Worm (Caenorhabditis elegans) whole organism, L4 larva: ENCODE measurements around the gene mboa-3.

Experiments used
- Y75B8A.6 ChIP-seq: fragments of 200-800 bp; sonication (Bioruptor generic); IDR thresholded peaks from 2 replicates; pipeline ENCODE4 v1.3.6; 2022; ENCODE audit warnings: missing genetic modification reagents, missing genetic modification characterization, missing compliant biosample characterization
- aha-1 ChIP-seq: fragments of 150-350 bp; peaks from one replicate; lab custom pipeline; 2014; ENCODE audit warnings: missing biosample characterization, missing genetic modification characterization
- dmd-9 ChIP-seq: fragments of 200-800 bp; sonication (Bioruptor generic); IDR thresholded peaks from 2 replicates; pipeline ENCODE4 v1.3.6; 2022; ENCODE audit warnings: missing genetic modification reagents, missing genetic modification characterization, missing compliant biosample characterization
- dve-1 ChIP-seq: sonication (generic microtip); optimal IDR thresholded peaks from 2 replicates; lab custom pipeline; 2017; ENCODE audit warnings: antibody characterized with exemption, mild to moderate bottlenecking, missing genetic modification characterization, missing compliant biosample characterization; ENCODE audit not compliant: insufficient read depth
- egl-43 ChIP-seq: fragments of 200-800 bp; sonication (Bioruptor generic); IDR thresholded peaks from 2 replicates; pipeline ENCODE4 v1.3.6; 2022; ENCODE audit warnings: missing genetic modification reagents, missing genetic modification characterization, missing compliant biosample characterization
- nhr-102 ChIP-seq: sonication (generic microtip); optimal IDR thresholded peaks from 2 replicates; lab custom pipeline; 2016; ENCODE audit warnings: mild to moderate bottlenecking, missing genetic modification characterization, moderate library complexity, missing compliant biosample characterization
- nhr-11 ChIP-seq: fragments of 150-350 bp; optimal IDR thresholded peaks from 2 replicates; lab custom pipeline; 2014; ENCODE audit warnings: missing biosample characterization, missing genetic modification characterization
- nhr-111 ChIP-seq: fragments of 200-800 bp; sonication (Bioruptor generic); optimal IDR thresholded peaks from 2 replicates; lab custom pipeline; 2018; ENCODE audit warnings: mild to moderate bottlenecking, missing genetic modification characterization, missing compliant biosample characterization
- nhr-41 ChIP-seq: fragments of 200-800 bp; sonication (Bioruptor generic); IDR thresholded peaks from 2 replicates; pipeline ENCODE4 v1.3.6; 2022; ENCODE audit warnings: missing genetic modification reagents, missing genetic modification characterization, missing compliant biosample characterization
- pha-4 ChIP-seq, 2 experiments: fragments of 150-350 bp in 1 of 2; fragments of 200-800 bp in 1 of 2; sonication (Bioruptor generic) in 1 of 2; IDR thresholded peaks in 1 of 2; optimal IDR thresholded peaks in 1 of 2; 2 replicates each; pipeline versions ENCODE4 v1.3.6 to Lab custom; 2014 to 2022; ENCODE audit warnings: missing genetic modification characterization in 2 of 2, missing genetic modification reagents in 2 of 2, missing biosample characterization in 1 of 2, missing compliant biosample characterization in 1 of 2
- pqm-1 ChIP-seq: sonication (generic microtip); optimal IDR thresholded peaks from 2 replicates; lab custom pipeline; 2017; ENCODE audit warnings: missing biosample characterization, missing genetic modification characterization
- unc-130 ChIP-seq: sonication (generic microtip); optimal IDR thresholded peaks from 2 replicates; lab custom pipeline; 2016; ENCODE audit warnings: missing genetic modification reagents, missing genetic modification characterization, missing compliant biosample characterization
- unc-62 ChIP-seq, 3 experiments: fragments of 150-350 bp in 1 of 3; sonication (generic microtip); optimal IDR thresholded peaks in 2 of 3; peaks in 1 of 3; 1 replicate in 1 of 3; 2 replicates in 2 of 3; lab custom pipeline; 2014 to 2017; ENCODE audit warnings: missing biosample characterization in 3 of 3, missing genetic modification characterization in 3 of 3, missing genetic modification reagents in 3 of 3, missing genotype in 1 of 3
- vab-7 ChIP-seq: fragments of 200-800 bp; sonication (Bioruptor generic); IDR thresholded peaks from 2 replicates; pipeline ENCODE4 v1.3.6; 2022; ENCODE audit warnings: missing genetic modification reagents, missing genetic modification characterization, missing compliant biosample characterization

The mboa-3 gene

ce11 chrX:5475164-5475576 lies 47.4 kb downstream of the mboa-3 start (continued):
- TF ChIP-seq nhr-11 (tag; lab: Kevin White, UChicago): peak; percentile 59
- no peak for TF ChIP-seq unc-130 (GFP tag; lab: Kevin White, UChicago)
- TF ChIP-seq pha-4 (GFP tag; IDR thresholded peaks at IDR 0.05; lab: Robert Waterston, UW): no peak
- TF ChIP-seq pha-4 (tag; optimal IDR thresholded peaks at IDR 0.05; lab: Kevin White, UChicago): peak; percentile 45
- TF ChIP-seq nhr-111 (GFP tag; lab: Kevin White, UChicago): no peak
- no peak for TF ChIP-seq dmd-9 (GFP tag; lab: Robert Waterston, UW)
- TF ChIP-seq nhr-102 (tag; lab: Kevin White, UChicago): no peak
- no peak for TF ChIP-seq vab-7 (GFP tag; lab: Robert Waterston, UW)
- no peak for TF ChIP-seq Y75B8A.6 (GFP tag; lab: Robert Waterston, UW)
- peak; percentile 71 for TF ChIP-seq pqm-1
- TF ChIP-seq egl-43 (GFP tag; lab: Robert Waterston, UW): no peak
- TF ChIP-seq dve-1 (tag; lab: Kevin White, UChicago): peak; percentile 70

DNA sequence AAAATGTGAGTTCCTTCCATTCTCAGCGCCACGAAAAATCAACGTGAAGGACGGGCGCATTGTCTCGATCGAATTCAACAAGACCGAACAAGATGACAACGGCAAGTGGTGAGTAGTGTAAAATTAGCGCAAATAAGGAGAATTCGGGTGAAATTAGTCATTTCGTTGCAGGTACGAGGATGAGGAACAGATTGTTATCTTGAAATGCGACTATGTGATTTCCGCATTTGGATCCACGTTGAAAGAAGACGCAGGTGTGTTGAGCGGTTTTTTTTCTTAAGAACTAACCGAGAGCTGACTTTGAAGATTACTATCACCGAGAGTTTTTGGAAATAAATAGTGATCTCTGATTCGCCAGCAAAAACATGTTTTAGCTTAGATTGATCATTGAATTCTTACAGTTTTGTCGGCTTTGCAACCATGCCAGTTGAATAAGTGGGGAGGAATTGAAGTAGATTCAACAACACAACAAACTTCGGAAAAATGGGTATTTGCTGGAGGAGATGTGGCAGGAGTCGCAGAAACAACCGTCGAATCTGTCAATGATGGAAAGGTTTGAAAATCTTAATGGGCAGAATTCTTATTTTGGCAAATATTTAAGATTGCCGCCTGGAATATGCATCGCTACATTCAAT lies 52.4 kb downstream of the mboa-3 start:
- TF ChIP-seq aha-1 (tag; lab: Kevin White, UChicago) (peak; percentile 41), unc-62 (GFP tag; optimal IDR thresholded peaks at IDR 0.05 in 1 of 2; lab: Kevin White, UChicago) (peak in 1 of 2 experiments; percentile 91), unc-62 (tag; optimal IDR thresholded peaks at IDR 0.05; lab: Kevin White, UChicago) (no peak), nhr-41 (no peak)
